Fruit fly (Drosophila melanogaster): Measurements from ENCODE around the gene CG7991.

Gene CG7991

DNA sequence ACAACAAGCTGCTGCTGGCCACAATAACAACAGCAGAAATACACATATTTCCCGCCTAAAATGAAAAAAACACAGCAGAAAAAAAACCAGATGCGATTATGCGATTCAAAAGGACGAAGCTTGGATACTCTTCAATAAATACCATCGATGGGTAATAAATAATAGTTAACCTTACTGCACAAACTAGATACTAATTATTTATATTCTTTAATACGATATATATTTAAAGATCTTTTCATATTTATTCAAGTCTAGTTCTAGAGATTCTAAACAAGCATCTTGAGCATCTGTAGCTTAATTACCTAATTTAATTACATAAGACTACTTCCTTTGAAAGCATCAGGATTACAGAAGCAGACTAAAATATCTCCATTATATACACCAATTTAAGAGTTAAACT lies 13.7 kb downstream of the CG7991 start:
- TF ChIP-seq Hr78 (GFP tag; optimal IDR thresholded peaks at IDR 0.05): no peak
- no peak for TF ChIP-seq sage (GFP tag; optimal IDR thresholded peaks at IDR 0.05)
- TF ChIP-seq rgr (GFP tag; optimal IDR thresholded peaks at IDR 0.05): no peak
- TF ChIP-seq CG32264 (GFP tag; optimal IDR thresholded peaks at IDR 0.05): no peak
- no peak for TF ChIP-seq fru (GFP tag; optimal IDR thresholded peaks at IDR 0.05)
- TF ChIP-seq dsf (GFP tag; optimal IDR thresholded peaks at IDR 0.05; ENCODE audit: borderline replicate concordance): no peak
- no peak for TF ChIP-seq h (GFP tag; optimal IDR thresholded peaks at IDR 0.05)
- TF ChIP-seq Vsx2 (GFP tag; optimal IDR thresholded peaks at IDR 0.05; ENCODE audit: partially characterized antibody): no peak
- TF ChIP-seq dmrt93B (GFP tag; optimal IDR thresholded peaks at IDR 0.05): no peak
- TF ChIP-seq Dfd (GFP tag; optimal IDR thresholded peaks at IDR 0.05): no peak
- no peak for TF ChIP-seq lola (GFP tag; optimal IDR thresholded peaks at IDR 0.05)
- TF ChIP-seq Abd-B (GFP tag; optimal IDR thresholded peaks at IDR 0.05): no peak
- no peak for TF ChIP-seq Dif (GFP tag; optimal IDR thresholded peaks at IDR 0.05; ENCODE audit: partially characterized antibody)
- TF ChIP-seq Hnf4 (GFP tag; optimal IDR thresholded peaks at IDR 0.05): no peak
- no peak for TF ChIP-seq CG9705 (GFP tag; optimal IDR thresholded peaks at IDR 0.05)

DNA sequence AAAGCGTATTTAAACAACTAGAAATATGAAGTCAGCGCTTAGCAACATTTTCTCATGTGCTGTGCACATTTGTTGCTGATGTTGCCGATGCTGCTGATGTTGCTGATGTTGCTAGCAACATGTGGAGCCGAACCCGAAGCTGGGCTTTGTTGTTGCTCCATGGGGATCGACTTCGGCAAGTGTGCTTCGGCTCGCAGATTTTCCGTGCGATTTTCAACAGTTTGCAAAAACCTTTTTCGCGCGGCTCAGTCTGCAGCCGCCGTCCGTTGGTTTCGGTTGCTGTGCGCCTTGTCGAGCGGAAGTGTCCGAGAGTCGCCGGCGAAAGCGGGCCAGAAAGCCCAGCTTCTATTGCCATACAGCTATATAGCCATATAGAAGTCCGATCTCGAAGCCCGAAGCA lies 14.1 kb downstream of the CG7991 start:
- no peak for TF ChIP-seq pan (optimal IDR thresholded peaks at IDR 0.05)
- no peak for TF ChIP-seq Myc (optimal IDR thresholded peaks at IDR 0.05)
- TF ChIP-seq Mio (GFP tag; optimal IDR thresholded peaks at IDR 0.05): no peak
- no peak for TF ChIP-seq rgr (GFP tag; optimal IDR thresholded peaks at IDR 0.05)
- TF ChIP-seq Dfd (GFP tag; optimal IDR thresholded peaks at IDR 0.05): no peak
- no peak for TF ChIP-seq sv (GFP tag; optimal IDR thresholded peaks at IDR 0.05)
- no peak for TF ChIP-seq woc (GFP tag; optimal IDR thresholded peaks at IDR 0.05)
- no peak for TF ChIP-seq Hnf4 (GFP tag; optimal IDR thresholded peaks at IDR 0.05)
- no peak for TF ChIP-seq fru (GFP tag; optimal IDR thresholded peaks at IDR 0.05)
- no peak for TF ChIP-seq CG32264 (GFP tag; optimal IDR thresholded peaks at IDR 0.05)
- TF ChIP-seq Jra (GFP tag; optimal IDR thresholded peaks at IDR 0.05): no peak
- no peak for TF ChIP-seq Abd-B (GFP tag; optimal IDR thresholded peaks at IDR 0.05)
- TF ChIP-seq GATAd (GFP tag; optimal IDR thresholded peaks at IDR 0.05): no peak
- TF ChIP-seq sage (GFP tag; optimal IDR thresholded peaks at IDR 0.05): no peak
- TF ChIP-seq brk (GFP tag; optimal IDR thresholded peaks at IDR 0.05): no peak
- TF ChIP-seq Rel (GFP tag; optimal IDR thresholded peaks at IDR 0.05): no peak
- TF ChIP-seq Rel (tag; optimal IDR thresholded peaks at IDR 0.05): no peak
- TF ChIP-seq br (GFP tag; optimal IDR thresholded peaks at IDR 0.05): no peak
- TF ChIP-seq N (GFP tag; optimal IDR thresholded peaks at IDR 0.05): no peak
- TF ChIP-seq OdsH (GFP tag; optimal IDR thresholded peaks at IDR 0.05): no peak

DNA sequence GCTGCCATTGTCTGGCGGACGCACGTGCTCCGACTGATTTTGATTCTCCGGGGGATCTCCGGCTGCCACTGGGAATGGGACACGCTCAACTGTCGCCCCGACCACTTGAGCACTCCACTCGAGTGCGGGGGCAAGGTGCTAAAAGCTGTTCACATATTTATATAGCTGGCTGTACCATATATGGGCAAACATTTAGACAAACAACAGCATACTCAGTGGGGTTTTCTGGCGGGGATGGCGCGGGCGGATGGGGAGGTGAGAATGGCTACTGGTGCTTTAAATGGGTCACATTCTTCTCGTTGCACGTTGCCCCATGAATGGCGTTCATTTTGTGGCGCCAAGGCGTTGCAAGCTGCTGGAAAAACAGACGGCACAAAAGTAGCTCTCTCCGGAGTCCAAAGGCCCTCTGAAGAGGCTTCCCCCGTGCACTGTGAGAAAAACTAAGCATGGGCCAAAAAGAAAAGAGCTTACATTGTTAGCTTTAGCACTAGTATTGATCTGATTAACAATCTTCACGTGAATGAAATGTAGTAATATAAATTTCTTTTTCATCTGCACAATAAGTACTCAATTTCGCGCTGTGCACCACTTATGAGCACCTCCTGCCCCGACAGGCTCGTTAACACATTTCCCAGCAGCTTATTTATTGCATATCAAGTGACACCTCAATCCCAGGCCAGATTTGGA lies 16.4 kb downstream of the CG7991 start:
- TF ChIP-seq dmrt93B (GFP tag; optimal IDR thresholded peaks at IDR 0.05) (peak; percentile 34), Dfd (GFP tag; optimal IDR thresholded peaks at IDR 0.05) (no peak), Rel (GFP tag; optimal IDR thresholded peaks at IDR 0.05) (no peak), Rel (tag; optimal IDR thresholded peaks at IDR 0.05) (no peak), Dif (GFP tag; optimal IDR thresholded peaks at IDR 0.05; ENCODE audit: partially characterized antibody) (no peak), Hnf4 (GFP tag; optimal IDR thresholded peaks at IDR 0.05) (peak; percentile 19), fru (GFP tag; optimal IDR thresholded peaks at IDR 0.05) (peak; percentile 51), psq (GFP tag; optimal IDR thresholded peaks at IDR 0.05) (no peak), Sp1 (GFP tag; optimal IDR thresholded peaks at IDR 0.05) (peak; percentile 20), Myc (optimal IDR thresholded peaks at IDR 0.05) (no peak), Vsx2 (GFP tag; optimal IDR thresholded peaks at IDR 0.05; ENCODE audit: partially characterized antibody) (no peak), h (GFP tag; optimal IDR thresholded peaks at IDR 0.05) (peak; percentile 71), jim (GFP tag; optimal IDR thresholded peaks at IDR 0.05) (peak; percentile 14), HLH106 (tag; optimal IDR thresholded peaks at IDR 0.05) (peak; percentile 45), rgr (GFP tag; optimal IDR thresholded peaks at IDR 0.05) (peak; percentile 46), woc (GFP tag; optimal IDR thresholded peaks at IDR 0.05) (peak; percentile 15), OdsH (GFP tag; optimal IDR thresholded peaks at IDR 0.05) (peak; percentile 8), br (GFP tag; optimal IDR thresholded peaks at IDR 0.05) (peak; percentile 48), Hr83 (GFP tag; optimal IDR thresholded peaks at IDR 0.05; ENCODE audit: poor library complexity, severe bottlenecking) (peak; percentile 92), foxo (GFP tag; optimal IDR thresholded peaks at IDR 0.05) (peak in 1 of 2 experiments; percentile 63), ey (GFP tag; optimal IDR thresholded peaks at IDR 0.05) (peak; percentile 45)
